Worm (Caenorhabditis elegans) whole organism, L3 larva: ENCODE results near the gene dhhc-8.

Source experiments
- daf-12 ChIP-seq: fragments of 150-350 bp; optimal IDR thresholded peaks from 2 replicates; lab custom pipeline; 2014; ENCODE audit warnings: missing biosample characterization, missing genetic modification reagents, missing genetic modification characterization
- nhr-25 ChIP-seq: sonication (generic microtip); optimal IDR thresholded peaks from 2 replicates; lab custom pipeline; 2017; ENCODE audit warnings: missing biosample characterization, missing genetic modification characterization

DNA sequence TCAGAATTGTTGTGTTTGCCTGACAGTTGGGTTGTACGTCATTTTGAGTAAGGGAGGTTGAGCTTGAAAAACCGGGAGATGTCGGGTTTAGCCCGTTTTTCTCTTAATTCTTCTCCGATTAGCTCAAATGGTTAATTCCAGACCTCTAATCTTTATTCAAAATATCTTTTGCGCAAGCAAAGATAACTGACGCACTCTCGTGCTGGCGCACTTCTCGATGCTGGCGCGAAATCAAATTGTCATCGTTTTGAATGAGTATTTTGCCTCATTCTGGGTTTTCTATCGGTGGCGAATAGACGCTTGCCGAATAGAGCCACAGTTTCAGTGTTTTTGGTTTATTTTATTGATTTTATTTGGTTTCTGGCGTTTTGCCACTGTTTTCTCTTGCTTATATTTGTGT, 53.2 kb downstream of the dhhc-8 start:
- TF ChIP-seq daf-12 (tag; lab: Kevin White, UChicago) (no peak), nhr-25 (no peak)
